Fruit fly (Drosophila melanogaster) S2 (cell line): Measurements from ENCODE around the gene PrBP.

ENCODE experiments used
- CG8478 ChIP-seq: fragments of >200 bp; optimal IDR thresholded peaks from 2 replicates; lab custom pipeline; 2018
- CTCF ChIP-seq, 2 experiments: fragments of >200 bp; optimal IDR thresholded peaks; 2 replicates each; lab custom pipeline; 2018

dm6 chr2L:8690382-8690781 is 4.6 kb upstream of the PrBP start:
- TF ChIP-seq CG8478 (lab: Kevin White, UChicago) (no peak), CTCF (optimal IDR thresholded peaks at IDR 0.05; lab: Kevin White, UChicago) (no peak)
